Fruit fly (Drosophila melanogaster) whole organism, adult: ENCODE data around the gene edin.

Experiments
- CG14711 ChIP-seq: fragments of 200-800 bp; sonication (Bioruptor generic); optimal IDR thresholded peaks from 2 replicates; lab custom pipeline; 2018; ENCODE audit warnings: missing biosample characterization, mild to moderate bottlenecking, missing genetic modification characterization, moderate library complexity
- CG1620 ChIP-seq: fragments of 200-800 bp; sonication (Bioruptor generic); optimal IDR thresholded peaks from 2 replicates; lab custom pipeline; 2016; ENCODE audit warnings: missing biosample characterization, missing genetic modification characterization
- CG5204 ChIP-seq: fragments of 200-800 bp; sonication (Bioruptor generic); optimal IDR thresholded peaks from 2 replicates; lab custom pipeline; 2016; ENCODE audit warnings: missing biosample characterization, missing genetic modification characterization
- Clk ChIP-seq: fragments of 200-800 bp; sonication (Bioruptor generic); optimal IDR thresholded peaks from 2 replicates; lab custom pipeline; 2017; ENCODE audit warnings: missing biosample characterization, missing genetic modification characterization
- Mnt ChIP-seq: fragments of 200-800 bp; sonication (Bioruptor generic); optimal IDR thresholded peaks from 2 replicates; lab custom pipeline; 2016; ENCODE audit warnings: missing biosample characterization, mild to moderate bottlenecking, missing genetic modification characterization
- cic ChIP-seq: fragments of 200-800 bp; sonication (Bioruptor generic); optimal IDR thresholded peaks from 2 replicates; lab custom pipeline; 2017; ENCODE audit warnings: missing biosample characterization, mild to moderate bottlenecking, missing genetic modification characterization, moderate library complexity

DNA sequence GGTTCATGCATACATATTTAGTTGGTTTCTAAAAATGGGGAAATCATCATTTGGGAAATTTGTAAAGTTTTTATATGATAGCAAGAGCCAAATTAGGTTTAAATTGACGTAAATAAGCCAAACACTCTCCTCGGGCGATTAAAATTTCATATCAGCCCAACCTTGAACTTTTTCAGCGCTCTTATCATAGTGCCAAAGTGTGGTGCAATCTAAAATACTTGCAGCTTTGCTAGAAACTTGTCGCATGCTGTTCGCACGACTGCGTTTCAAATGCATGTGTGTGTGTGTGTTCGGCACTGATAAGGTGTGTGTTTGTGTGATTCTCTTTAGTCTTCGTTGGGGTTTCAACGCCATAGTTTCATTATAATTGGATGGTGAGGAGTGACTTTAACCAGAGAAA is 12.2 kb downstream of the edin start:
- TF ChIP-seq CG14711 (no peak), CG1620 (GFP tag; lab: Kevin White, UChicago) (no peak), Mnt (GFP tag; lab: Kevin White, UChicago) (no peak), Clk (GFP tag; lab: Kevin White, UChicago) (no peak), cic (GFP tag; lab: Kevin White, UChicago) (no peak), CG5204 (GFP tag; lab: Kevin White, UChicago) (no peak)
